Worm (Caenorhabditis elegans) whole organism, midembryonic: Measurements from ENCODE around the gene srh-83.

Experiments used
- cog-1 ChIP-seq: sonication (generic microtip); optimal IDR thresholded peaks from 2 replicates; lab custom pipeline; 2016; ENCODE audit warnings: missing genetic modification characterization, missing compliant biosample characterization
- flt-1 ChIP-seq: fragments of 200-800 bp; sonication (Bioruptor generic); IDR thresholded peaks from 2 replicates; pipeline ENCODE4 v1.3.6; 2022; ENCODE audit warnings: missing genetic modification characterization, missing compliant biosample characterization
- ref-1 ChIP-seq: fragments of 200-800 bp; sonication (Bioruptor generic); conservative IDR thresholded peaks from 2 replicates; pipeline ENCODE4 v1.3.6; 2022; ENCODE audit warnings: missing genetic modification reagents, missing genetic modification characterization, missing compliant biosample characterization
- ztf-23 ChIP-seq: fragments of 200-800 bp; sonication (Bioruptor generic); IDR thresholded peaks from 2 replicates; pipeline ENCODE4 v1.3.6; 2022; ENCODE audit warnings: missing genetic modification reagents, missing genetic modification characterization, missing compliant biosample characterization

DNA sequence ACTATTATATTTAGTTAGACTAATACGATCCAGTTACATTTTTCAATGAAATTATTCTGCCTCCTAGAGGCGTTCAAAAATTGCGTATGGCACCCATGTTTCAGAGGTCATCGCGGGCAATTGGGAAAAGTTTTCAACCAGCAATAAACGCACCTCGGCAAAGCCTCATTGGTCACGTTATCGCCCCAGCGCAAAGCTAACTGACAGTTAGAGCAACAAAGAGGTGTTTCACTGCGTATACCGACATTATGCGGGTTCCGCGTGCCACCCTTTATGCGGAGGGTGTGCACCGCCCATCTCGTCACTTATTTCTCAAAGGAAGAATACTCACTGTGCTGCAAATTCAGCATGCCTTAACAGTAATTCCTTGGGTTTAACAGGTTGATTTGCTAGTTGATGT, 21.6 kb upstream of the srh-83 start:
- TF ChIP-seq ref-1 (GFP tag; lab: Robert Waterston, UW) (no peak), flt-1 (GFP tag; lab: Robert Waterston, UW) (no peak), cog-1 (tag; lab: Kevin White, UChicago) (no peak), ztf-23 (GFP tag; lab: Robert Waterston, UW) (no peak)
